Worm (Caenorhabditis elegans) whole organism, L4 larva: ENCODE data around the gene Y51H4A.13.

Experiments used
- F10B5.3 ChIP-seq: sonication (generic microtip); optimal IDR thresholded peaks from 2 replicates; lab custom pipeline; 2016; ENCODE audit warnings: mild to moderate bottlenecking, missing genetic modification characterization, missing compliant biosample characterization
- F26F4.8 ChIP-seq: fragments of 200-800 bp; sonication (Bioruptor generic); conservative IDR thresholded peaks from 2 replicates; pipeline ENCODE4 v1.3.6; 2022; ENCODE audit warnings: missing genetic modification characterization, missing compliant biosample characterization
- F44E2.7 ChIP-seq: fragments of 200-800 bp; sonication (Bioruptor generic); IDR thresholded peaks from 2 replicates; pipeline ENCODE4 v2.1.2; 2022; ENCODE audit warnings: missing genetic modification characterization, missing compliant biosample characterization
- F49E8.2 ChIP-seq: sonication (generic microtip); optimal IDR thresholded peaks from 2 replicates; lab custom pipeline; 2016; ENCODE audit warnings: missing compliant biosample characterization, mild to moderate bottlenecking, missing genetic modification characterization, borderline replicate concordance
- T26A8.4 ChIP-seq: fragments of 200-800 bp; sonication (Bioruptor generic); IDR thresholded peaks from 2 replicates; pipeline ENCODE4 v1.3.6; 2022; ENCODE audit warnings: missing genetic modification characterization, missing compliant biosample characterization
- Y105C5A.15 ChIP-seq: fragments of 200-800 bp; sonication (Bioruptor generic); IDR thresholded peaks from 2 replicates; pipeline ENCODE4 v1.3.6; 2022; ENCODE audit warnings: missing genetic modification characterization, missing compliant biosample characterization
- Y75B8A.6 ChIP-seq: fragments of 200-800 bp; sonication (Bioruptor generic); IDR thresholded peaks from 2 replicates; pipeline ENCODE4 v1.3.6; 2022; ENCODE audit warnings: missing genetic modification reagents, missing genetic modification characterization, missing compliant biosample characterization
- ZK337.2 ChIP-seq: fragments of 200-800 bp; sonication (Bioruptor generic); IDR thresholded peaks from 2 replicates; pipeline ENCODE4 v1.3.6; 2022; ENCODE audit warnings: missing genetic modification reagents, missing genetic modification characterization, missing compliant biosample characterization
- aly-2 ChIP-seq: sonication (generic microtip); optimal IDR thresholded peaks from 2 replicates; lab custom pipeline; 2018; ENCODE audit warnings: missing biosample characterization, missing genetic modification characterization
- arid-1 ChIP-seq: fragments of 200-800 bp; sonication (Bioruptor generic); conservative IDR thresholded peaks from 2 replicates; pipeline ENCODE4 v1.3.6; 2022; ENCODE audit warnings: missing genetic modification reagents, missing genetic modification characterization, missing compliant biosample characterization
- ceh-20 ChIP-seq: fragments of 200-800 bp; sonication (Bioruptor generic); IDR thresholded peaks from 2 replicates; pipeline ENCODE4 v1.3.6; 2022; ENCODE audit warnings: missing genetic modification reagents, missing genetic modification characterization, missing compliant biosample characterization
- ceh-32 ChIP-seq: sonication (generic microtip); optimal IDR thresholded peaks from 2 replicates; lab custom pipeline; 2016; ENCODE audit warnings: mild to moderate bottlenecking, missing genetic modification characterization, missing compliant biosample characterization; ENCODE audit not compliant: poor library complexity
- ceh-62 ChIP-seq: sonication (generic microtip); optimal IDR thresholded peaks from 2 replicates; lab custom pipeline; 2017; ENCODE audit warnings: missing biosample characterization, missing genetic modification characterization
- ces-1 ChIP-seq: fragments of 150-350 bp; sonication (generic microtip); optimal IDR thresholded peaks from 4 replicates; lab custom pipeline; 2014; ENCODE audit warnings: missing biosample characterization, missing genetic modification reagents, missing genetic modification characterization
- cey-2 ChIP-seq: sonication (generic microtip); optimal IDR thresholded peaks from 3 replicates; lab custom pipeline; 2017; ENCODE audit warnings: missing genetic modification characterization, mild to moderate bottlenecking, missing compliant biosample characterization, antibody characterized with exemption, borderline replicate concordance; ENCODE audit not compliant: insufficient read depth
- daf-19 ChIP-seq: fragments of 200-800 bp; sonication (Bioruptor generic); conservative IDR thresholded peaks from 2 replicates; pipeline ENCODE4 v1.3.6; 2022; ENCODE audit warnings: missing genetic modification characterization, missing compliant biosample characterization
- dmd-9 ChIP-seq: fragments of 200-800 bp; sonication (Bioruptor generic); IDR thresholded peaks from 2 replicates; pipeline ENCODE4 v1.3.6; 2022; ENCODE audit warnings: missing genetic modification reagents, missing genetic modification characterization, missing compliant biosample characterization
- duxl-1 ChIP-seq: sonication (generic microtip); optimal IDR thresholded peaks from 2 replicates; lab custom pipeline; 2016; ENCODE audit warnings: mild to moderate bottlenecking, missing genetic modification characterization, moderate library complexity, missing compliant biosample characterization; ENCODE audit not compliant: poor library complexity
- egl-27 ChIP-seq: sonication (generic microtip); optimal IDR thresholded peaks from 3 replicates; lab custom pipeline; 2017; ENCODE audit warnings: missing biosample characterization, missing genetic modification reagents, missing genetic modification characterization
- fkh-10 ChIP-seq: fragments of 150-350 bp; optimal IDR thresholded peaks from 2 replicates; lab custom pipeline; 2014; ENCODE audit warnings: missing biosample characterization, missing genetic modification reagents, missing genetic modification characterization
- gei-8 ChIP-seq: fragments of 200-800 bp; sonication (Bioruptor generic); optimal IDR thresholded peaks from 2 replicates; lab custom pipeline; 2018; ENCODE audit warnings: mild to moderate bottlenecking, missing genetic modification characterization, missing compliant biosample characterization
- hif-1 ChIP-seq, 2 experiments: sonication (generic microtip); optimal IDR thresholded peaks; 2 replicates each; lab custom pipeline; 2016 to 2017; ENCODE audit warnings: missing compliant biosample characterization in 2 of 2, missing genetic modification characterization in 2 of 2, missing genetic modification reagents in 2 of 2, missing genotype in 2 of 2, mild to moderate bottlenecking in 1 of 2
- lin-1 ChIP-seq: fragments of 200-800 bp; sonication (Bioruptor generic); IDR thresholded peaks from 2 replicates; pipeline ENCODE4 v1.3.6; 2022; ENCODE audit warnings: missing genetic modification reagents, missing genetic modification characterization, missing compliant biosample characterization
- lin-15B ChIP-seq: fragments of 150-350 bp; sonication (generic microtip); optimal IDR thresholded peaks from 3 replicates; lab custom pipeline; 2014; ENCODE audit warnings: missing biosample characterization, missing genetic modification characterization
- lin-29 ChIP-seq: fragments of 200-800 bp; sonication (Bioruptor generic); IDR thresholded peaks from 2 replicates; pipeline ENCODE4 v1.3.6; 2022; ENCODE audit warnings: missing genetic modification reagents, missing genetic modification characterization, missing compliant biosample characterization
- lin-38 ChIP-seq: fragments of 200-800 bp; sonication (Bioruptor generic); IDR thresholded peaks from 2 replicates; pipeline ENCODE4 v1.3.6; 2022; ENCODE audit warnings: missing genetic modification reagents, missing genetic modification characterization, missing compliant biosample characterization
- lin-39 ChIP-seq: fragments of 150-350 bp; optimal IDR thresholded peaks from 2 replicates; lab custom pipeline; 2014; ENCODE audit warnings: missing biosample characterization, missing genetic modification reagents, missing genetic modification characterization
- madf-9 ChIP-seq: fragments of 200-800 bp; sonication (Bioruptor generic); conservative IDR thresholded peaks from 2 replicates; pipeline ENCODE4 v1.3.6; 2022; ENCODE audit warnings: missing genetic modification reagents, missing genetic modification characterization, missing compliant biosample characterization
- mdt-29 ChIP-seq: fragments of 200-800 bp; sonication (Bioruptor generic); IDR thresholded peaks from 2 replicates; pipeline ENCODE4 v1.3.6; 2022; ENCODE audit warnings: missing genetic modification reagents, missing genetic modification characterization, missing compliant biosample characterization
- mes-2 ChIP-seq: sonication (generic microtip); optimal IDR thresholded peaks from 2 replicates; lab custom pipeline; 2016; ENCODE audit warnings: missing genotype, mild to moderate bottlenecking, missing genetic modification characterization, missing compliant biosample characterization; ENCODE audit not compliant: poor library complexity, severe bottlenecking
- mxl-2 ChIP-seq: fragments of 200-800 bp; sonication (Bioruptor generic); conservative IDR thresholded peaks from 2 replicates; pipeline ENCODE4 v1.3.6; 2022; ENCODE audit warnings: missing genetic modification reagents, missing genetic modification characterization, missing compliant biosample characterization
- mxl-3 ChIP-seq: fragments of 200-800 bp; sonication (Bioruptor generic); optimal IDR thresholded peaks from 2 replicates; lab custom pipeline; 2018; ENCODE audit warnings: mild to moderate bottlenecking, missing genetic modification characterization, missing compliant biosample characterization
- nhr-10 ChIP-seq: fragments of 150-350 bp; optimal IDR thresholded peaks from 2 replicates; lab custom pipeline; 2014; ENCODE audit warnings: missing biosample characterization, missing genetic modification characterization
- nhr-102 ChIP-seq: sonication (generic microtip); optimal IDR thresholded peaks from 2 replicates; lab custom pipeline; 2016; ENCODE audit warnings: mild to moderate bottlenecking, missing genetic modification characterization, moderate library complexity, missing compliant biosample characterization
- nhr-41 ChIP-seq: fragments of 200-800 bp; sonication (Bioruptor generic); IDR thresholded peaks from 2 replicates; pipeline ENCODE4 v1.3.6; 2022; ENCODE audit warnings: missing genetic modification reagents, missing genetic modification characterization, missing compliant biosample characterization
- nhr-42 ChIP-seq: fragments of 200-800 bp; sonication (Bioruptor generic); IDR thresholded peaks from 2 replicates; pipeline ENCODE4 v1.3.6; 2022; ENCODE audit warnings: missing genetic modification characterization, missing compliant biosample characterization
- nhr-48 ChIP-seq: sonication (generic microtip); optimal IDR thresholded peaks from 2 replicates; lab custom pipeline; 2016; ENCODE audit warnings: mild to moderate bottlenecking, missing genetic modification characterization, missing compliant biosample characterization
- nhr-76 ChIP-seq: fragments of 150-350 bp; optimal IDR thresholded peaks from 2 replicates; lab custom pipeline; 2014; ENCODE audit warnings: missing biosample characterization, missing genetic modification characterization
- pqm-1 ChIP-seq: sonication (generic microtip); optimal IDR thresholded peaks from 2 replicates; lab custom pipeline; 2017; ENCODE audit warnings: missing biosample characterization, missing genetic modification characterization
- saeg-2 ChIP-seq: fragments of 200-800 bp; sonication (Bioruptor generic); IDR thresholded peaks from 2 replicates; pipeline ENCODE4 v1.3.6; 2022; ENCODE audit warnings: missing genetic modification reagents, missing genetic modification characterization, missing compliant biosample characterization
- sdz-12 ChIP-seq: fragments of 200-800 bp; sonication (Bioruptor generic); optimal IDR thresholded peaks from 2 replicates; lab custom pipeline; 2018; ENCODE audit warnings: mild to moderate bottlenecking, missing genetic modification characterization, missing compliant biosample characterization
- snpc-4 ChIP-seq: fragments of 150-350 bp; optimal IDR thresholded peaks from 2 replicates; lab custom pipeline; 2014; ENCODE audit warnings: missing biosample characterization, missing genetic modification characterization
- spr-1 ChIP-seq: sonication (generic microtip); optimal IDR thresholded peaks from 2 replicates; lab custom pipeline; 2016; ENCODE audit warnings: mild to moderate bottlenecking, missing genetic modification characterization, missing compliant biosample characterization
- spr-3 ChIP-seq: fragments of 200-800 bp; sonication (Bioruptor generic); optimal IDR thresholded peaks from 2 replicates; lab custom pipeline; 2018; ENCODE audit warnings: mild to moderate bottlenecking, missing genetic modification characterization, missing compliant biosample characterization
- tra-1 ChIP-seq: fragments of 200-800 bp; sonication (Bioruptor generic); IDR thresholded peaks from 2 replicates; pipeline ENCODE4 v1.3.6; 2022; ENCODE audit warnings: missing genetic modification reagents, missing genetic modification characterization, missing compliant biosample characterization
- vab-7 ChIP-seq: fragments of 200-800 bp; sonication (Bioruptor generic); IDR thresholded peaks from 2 replicates; pipeline ENCODE4 v1.3.6; 2022; ENCODE audit warnings: missing genetic modification reagents, missing genetic modification characterization, missing compliant biosample characterization
- zag-1 ChIP-seq: fragments of 150-350 bp; optimal IDR thresholded peaks from 2 replicates; lab custom pipeline; 2014; ENCODE audit warnings: missing biosample characterization, missing genetic modification characterization
- zfp-3 ChIP-seq: fragments of 200-800 bp; sonication (Bioruptor generic); conservative IDR thresholded peaks from 2 replicates; pipeline ENCODE4 v1.3.6; 2022; ENCODE audit warnings: missing genetic modification reagents, missing genetic modification characterization, missing compliant biosample characterization
- zip-11 ChIP-seq: fragments of 200-800 bp; sonication (Bioruptor generic); IDR thresholded peaks from 2 replicates; pipeline ENCODE4 v1.3.6; 2022; ENCODE audit warnings: missing genetic modification characterization, missing compliant biosample characterization
- ztf-7 ChIP-seq: fragments of 150-350 bp; optimal IDR thresholded peaks from 2 replicates; lab custom pipeline; 2014; ENCODE audit warnings: missing biosample characterization, missing genetic modification characterization

Gene Y51H4A.13

DNA sequence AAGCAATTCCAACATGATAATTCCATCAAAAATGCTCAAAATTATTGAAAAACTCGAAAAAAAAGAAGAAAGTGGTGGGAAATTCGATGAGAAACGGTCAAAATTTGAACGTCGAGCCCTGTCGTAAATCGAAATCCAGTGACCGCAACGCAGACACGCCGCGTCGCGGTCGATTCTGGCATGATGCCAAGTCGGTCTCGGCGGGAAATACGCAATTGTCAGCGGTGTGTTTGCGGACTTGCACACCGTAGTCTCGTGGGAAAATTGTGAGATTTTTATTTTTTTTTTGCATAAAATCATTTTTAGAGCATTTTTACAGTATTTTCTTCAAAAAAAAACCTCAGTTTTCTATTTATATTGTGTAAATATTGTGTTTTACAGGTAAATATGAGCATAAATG is 10.1 kb upstream of the Y51H4A.13 start, which contains the start of gene tsr-2:
Gene tsr-2 (plus strand): TSS at position 382 of the 400 bp plus-strand sequence.
- TF ChIP-seq arid-1 (GFP tag; lab: Robert Waterston, UW) (peak; percentile 82), snpc-4 (no peak), nhr-48 (tag; lab: Kevin White, UChicago) (peak; percentile 46), fkh-10 (peak; percentile 59), lin-1 (GFP tag; lab: Robert Waterston, UW) (peak; percentile 40; the same call in 1 of the 2 replicates), nhr-41 (GFP tag; lab: Robert Waterston, UW) (no peak), egl-27 (tag; lab: Kevin White, UChicago) (no peak), nhr-42 (GFP tag; lab: Robert Waterston, UW) (0 out of 2 replicates have a peak, but pooled peaks have one; percentile 77), mxl-3 (GFP tag; lab: Kevin White, UChicago) (peak; percentile 39), lin-39 (tag; lab: Kevin White, UChicago) (no peak), Y75B8A.6 (GFP tag; lab: Robert Waterston, UW) (no peak), zag-1 (tag; lab: Kevin White, UChicago) (no peak), F49E8.2 (tag; lab: Kevin White, UChicago) (peak; percentile 37), aly-2 (tag; lab: Kevin White, UChicago) (no peak), zip-11 (GFP tag; lab: Robert Waterston, UW) (no peak), daf-19 (GFP tag; lab: Robert Waterston, UW) (no peak), tra-1 (GFP tag; lab: Robert Waterston, UW) (0 out of 2 replicates have a peak, but pooled peaks have one; percentile 52), lin-38 (GFP tag; lab: Robert Waterston, UW) (peak; percentile 83), mdt-29 (GFP tag; lab: Robert Waterston, UW) (peak; percentile 51; the same call in 1 of the 2 replicates), hif-1 (tag; optimal IDR thresholded peaks at IDR 0.05; lab: Kevin White, UChicago) (peak in 1 of 2 experiments; percentile 67), ztf-7 (tag; lab: Kevin White, UChicago) (peak; percentile 32), lin-29 (GFP tag; lab: Robert Waterston, UW) (peak; percentile 70; the same call in 1 of the 2 replicates), cey-2 (tag; lab: Kevin White, UChicago) (no peak), ceh-20 (GFP tag; lab: Robert Waterston, UW) (peak; percentile 66; the same call in 1 of the 2 replicates), F44E2.7 (GFP tag; lab: Robert Waterston, UW) (no peak), nhr-10 (tag; lab: Kevin White, UChicago) (no peak), zfp-3 (peak; percentile 89), pqm-1 (tag; lab: Kevin White, UChicago) (no peak), madf-9 (peak; percentile 56; the same call in 1 of the 2 replicates), sdz-12 (GFP tag; lab: Kevin White, UChicago) (no peak), saeg-2 (GFP tag; lab: Robert Waterston, UW) (0 out of 2 replicates have a peak, but pooled peaks have one; percentile 29), ZK337.2 (GFP tag; lab: Robert Waterston, UW) (no peak), F26F4.8 (GFP tag; lab: Robert Waterston, UW) (no peak), nhr-76 (tag; lab: Kevin White, UChicago) (no peak), spr-3 (GFP tag; lab: Kevin White, UChicago) (peak; percentile 33), ceh-62 (tag; lab: Kevin White, UChicago) (no peak), T26A8.4 (GFP tag; lab: Robert Waterston, UW) (peak; percentile 83), spr-1 (tag; lab: Kevin White, UChicago) (peak; percentile 25), Y105C5A.15 (GFP tag; lab: Robert Waterston, UW) (no peak), ces-1 (no peak), nhr-102 (tag; lab: Kevin White, UChicago) (peak; percentile 69), gei-8 (GFP tag; lab: Kevin White, UChicago) (no peak), vab-7 (GFP tag; lab: Robert Waterston, UW) (0 out of 2 replicates have a peak, but pooled peaks have one; percentile 28), lin-15B (tag; lab: Kevin White, UChicago) (no peak), mes-2 (peak; percentile 87), dmd-9 (no peak; the same call in 1 of the 2 replicates), ceh-32 (no peak), F10B5.3 (tag; lab: Kevin White, UChicago) (no peak), mxl-2 (no peak), duxl-1 (peak; percentile 26)
